Worm (Caenorhabditis elegans) whole organism, L1 larva: Measurements from ENCODE around the gene F22H10.3.

Experiments
- aly-2 ChIP-seq: fragments of 150-350 bp; optimal IDR thresholded peaks from 2 replicates; lab custom pipeline; 2014; ENCODE audit warnings: missing biosample characterization, missing genetic modification characterization
- ama-1 ChIP-seq: fragments of 150-350 bp; optimal IDR thresholded peaks from 2 replicates; lab custom pipeline; 2014
- blmp-1 ChIP-seq: fragments of 150-350 bp; optimal IDR thresholded peaks from 2 replicates; lab custom pipeline; 2014; ENCODE audit warnings: missing biosample characterization, missing genetic modification characterization
- mef-2 ChIP-seq: fragments of 150-350 bp; optimal IDR thresholded peaks from 2 replicates; lab custom pipeline; 2014; ENCODE audit warnings: missing biosample characterization, missing genetic modification characterization
- nhr-76 ChIP-seq: sonication (generic microtip); optimal IDR thresholded peaks from 2 replicates; lab custom pipeline; 2017; ENCODE audit warnings: missing biosample characterization, missing genetic modification characterization
- nhr-90 ChIP-seq: sonication (generic microtip); optimal IDR thresholded peaks from 2 replicates; lab custom pipeline; 2016; ENCODE audit warnings: mild to moderate bottlenecking, missing genetic modification characterization, missing compliant biosample characterization; ENCODE audit not compliant: poor library complexity

DNA sequence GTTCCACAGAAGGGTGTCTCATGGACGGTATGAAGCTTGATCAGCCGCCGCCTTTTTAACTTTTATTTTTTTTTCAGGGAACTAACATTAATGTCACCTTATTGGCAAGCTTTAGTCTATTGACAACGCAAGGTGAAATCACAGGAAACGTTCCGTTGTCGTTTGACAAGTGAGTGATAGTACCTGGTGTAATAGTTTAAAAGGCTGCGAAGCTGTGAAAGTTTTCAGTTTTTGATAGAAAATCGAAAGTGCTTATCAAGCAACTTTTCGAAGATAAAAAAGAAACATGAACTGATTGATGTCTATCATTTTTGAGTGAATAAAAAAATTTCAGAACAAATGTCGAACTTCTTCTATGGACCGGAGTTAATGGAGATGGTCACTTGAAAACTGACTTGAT, 43.4 kb downstream of the F22H10.3 start:
- TF ChIP-seq ama-1 (lab: Kevin White, UChicago) (no peak), blmp-1 (no peak), mef-2 (tag; lab: Kevin White, UChicago) (no peak), nhr-90 (tag; lab: Kevin White, UChicago) (no peak), aly-2 (tag; lab: Kevin White, UChicago) (no peak), nhr-76 (tag; lab: Kevin White, UChicago) (no peak)
